Fruit fly (Drosophila melanogaster) whole organism, adult: ENCODE measurements around the gene Dbp73D.

Source experiments
- CG12768 ChIP-seq: fragments of 200-800 bp; sonication (Bioruptor generic); optimal IDR thresholded peaks from 2 replicates; lab custom pipeline; 2017; ENCODE audit warnings: missing biosample characterization, missing genetic modification characterization, mild to moderate bottlenecking, moderate library complexity, missing genetic modification reagents
- CG14711 ChIP-seq: fragments of 200-800 bp; sonication (Bioruptor generic); optimal IDR thresholded peaks from 2 replicates; lab custom pipeline; 2018; ENCODE audit warnings: missing biosample characterization, mild to moderate bottlenecking, missing genetic modification characterization, moderate library complexity
- CG7101 ChIP-seq: fragments of 200-800 bp; sonication (Bioruptor generic); optimal IDR thresholded peaks from 2 replicates; lab custom pipeline; 2018; ENCODE audit warnings: missing biosample characterization, mild to moderate bottlenecking, missing genetic modification characterization, moderate library complexity
- Hr96 ChIP-seq: fragments of 200-800 bp; sonication (Bioruptor generic); optimal IDR thresholded peaks from 2 replicates; lab custom pipeline; 2016; ENCODE audit warnings: missing biosample characterization, missing genetic modification characterization
- Mnt ChIP-seq: fragments of 200-800 bp; sonication (Bioruptor generic); optimal IDR thresholded peaks from 2 replicates; lab custom pipeline; 2016; ENCODE audit warnings: missing biosample characterization, mild to moderate bottlenecking, missing genetic modification characterization
- bab1 ChIP-seq: fragments of 200-800 bp; sonication (Bioruptor generic); optimal IDR thresholded peaks from 3 replicates; lab custom pipeline; 2019; ENCODE audit warnings: missing biosample characterization, mild to moderate bottlenecking, missing genetic modification characterization, moderate library complexity
- cic ChIP-seq: fragments of 200-800 bp; sonication (Bioruptor generic); optimal IDR thresholded peaks from 2 replicates; lab custom pipeline; 2017; ENCODE audit warnings: missing biosample characterization, mild to moderate bottlenecking, missing genetic modification characterization, moderate library complexity
- cnc ChIP-seq, 2 experiments: fragments of >200 bp; optimal IDR thresholded peaks; 2 replicates each; lab custom pipeline; 2017
- kay ChIP-seq: fragments of 200-800 bp; sonication (Bioruptor generic); peaks from one replicate; lab custom pipeline; 2016; ENCODE audit warnings: missing biosample characterization, missing genetic modification characterization, borderline replicate concordance
- pad ChIP-seq: fragments of 200-800 bp; sonication (Bioruptor generic); optimal IDR thresholded peaks from 3 replicates; lab custom pipeline; 2017; ENCODE audit warnings: missing biosample characterization, missing genetic modification characterization, mild to moderate bottlenecking, moderate library complexity, missing genetic modification reagents

- TF ChIP-seq Mnt, result no peak
- TF ChIP-seq kay (GFP tag; lab: Kevin White, UChicago), result no peak
- no peak for TF ChIP-seq bab1 (GFP tag; lab: Kevin White, UChicago)
- TF ChIP-seq Hr96 (GFP tag; lab: Kevin White, UChicago), result no peak
- no peak for TF ChIP-seq cnc (optimal IDR thresholded peaks at IDR 0.05; lab: Kevin White, UChicago)
- TF ChIP-seq CG12768 (GFP tag; lab: Kevin White, UChicago), result no peak
- TF ChIP-seq CG14711, result no peak
- TF ChIP-seq CG7101 (tag; lab: Kevin White, UChicago), result no peak
- TF ChIP-seq cic (GFP tag; lab: Kevin White, UChicago), result no peak
- TF ChIP-seq pad (GFP tag; lab: Kevin White, UChicago), result no peak
These were observed 21.0 kb upstream of the Dbp73D start for dm6 chr3L:16751487-16752054.
